Worm (Caenorhabditis elegans) whole organism, L2 larva: ENCODE measurements around the gene T09A5.14.

Source experiments
- C34F6.9 ChIP-seq: fragments of 150-350 bp; optimal IDR thresholded peaks from 2 replicates; lab custom pipeline; 2014; ENCODE audit warnings: missing biosample characterization, missing genetic modification characterization
- aly-2 ChIP-seq: fragments of 150-350 bp; optimal IDR thresholded peaks from 2 replicates; lab custom pipeline; 2014; ENCODE audit warnings: missing biosample characterization, missing genetic modification characterization
- ama-1 ChIP-seq: fragments of 150-350 bp; optimal IDR thresholded peaks from 2 replicates; lab custom pipeline; 2018; ENCODE audit warnings: inconsistent platforms
- ceh-16 ChIP-seq: fragments of 150-350 bp; optimal IDR thresholded peaks from 2 replicates; lab custom pipeline; 2014; ENCODE audit warnings: missing biosample characterization, missing genetic modification characterization
- egl-27 ChIP-seq: sonication (generic microtip); optimal IDR thresholded peaks from 3 replicates; lab custom pipeline; 2017; ENCODE audit warnings: missing biosample characterization, missing genetic modification reagents, missing genetic modification characterization
- elt-3 ChIP-seq: sonication (generic microtip); optimal IDR thresholded peaks from 2 replicates; lab custom pipeline; 2017; ENCODE audit warnings: missing biosample characterization, missing genetic modification characterization
- mab-5 ChIP-seq: fragments of 150-350 bp; optimal IDR thresholded peaks from 2 replicates; lab custom pipeline; 2014; ENCODE audit warnings: missing biosample characterization, missing genetic modification characterization
- nhr-12 ChIP-seq: fragments of 150-350 bp; optimal IDR thresholded peaks from 2 replicates; lab custom pipeline; 2014; ENCODE audit warnings: missing biosample characterization, missing genetic modification characterization
- nhr-129 ChIP-seq: fragments of 150-350 bp; optimal IDR thresholded peaks from 2 replicates; lab custom pipeline; 2014; ENCODE audit warnings: missing biosample characterization, missing genetic modification characterization
- nhr-21 ChIP-seq: fragments of 150-350 bp; optimal IDR thresholded peaks from 2 replicates; lab custom pipeline; 2014; ENCODE audit warnings: missing biosample characterization, missing genetic modification characterization
- nhr-77 ChIP-seq: fragments of 150-350 bp; optimal IDR thresholded peaks from 2 replicates; lab custom pipeline; 2014; ENCODE audit warnings: missing biosample characterization, missing genetic modification characterization
- unc-39 ChIP-seq: fragments of 150-350 bp; optimal IDR thresholded peaks from 2 replicates; lab custom pipeline; 2014; ENCODE audit warnings: missing biosample characterization, missing genetic modification characterization
- ztf-11 ChIP-seq: sonication (generic microtip); optimal IDR thresholded peaks from 2 replicates; lab custom pipeline; 2017; ENCODE audit warnings: missing biosample characterization, missing genetic modification characterization

- TF ChIP-seq aly-2 (tag; lab: Kevin White, UChicago) (no peak), nhr-129 (tag; lab: Kevin White, UChicago) (no peak), elt-3 (tag; lab: Kevin White, UChicago) (no peak), nhr-21 (tag; lab: Kevin White, UChicago) (no peak), mab-5 (tag; lab: Kevin White, UChicago) (no peak), nhr-77 (tag; lab: Kevin White, UChicago) (no peak), egl-27 (tag; lab: Kevin White, UChicago) (no peak), ceh-16 (no peak), ama-1 (lab: Kevin White, UChicago) (no peak), C34F6.9 (peak; percentile 17), ztf-11 (no peak), nhr-12 (no peak), unc-39 (tag; lab: Kevin White, UChicago) (no peak)
Observed at ce11 chrII:7845571-7846236, 13.6 kb downstream of the T09A5.14 start, which contains the start of gene T09A5.4.
